Worm (Caenorhabditis elegans): ENCODE measurements around the gene clec-254.

- no peak for TF ChIP-seq ztf-23 (GFP tag; IDR thresholded peaks at IDR 0.05)
- TF ChIP-seq ref-1 (GFP tag; conservative IDR thresholded peaks at IDR 0.05): no peak
- no peak for TF ChIP-seq flt-1 (GFP tag; IDR thresholded peaks at IDR 0.05)
- TF ChIP-seq T22C8.4 (GFP tag; IDR thresholded peaks at IDR 0.05): 0 out of 2 replicates have a peak, but pooled peaks have one; percentile 12
- no peak for TF ChIP-seq cog-1 (tag; optimal IDR thresholded peaks at IDR 0.05)
- no peak for TF ChIP-seq ztf-29 (GFP tag; IDR thresholded peaks at IDR 0.05)
- TF ChIP-seq klf-2 (GFP tag; conservative IDR thresholded peaks at IDR 0.05): no peak
- TF ChIP-seq med-1 (GFP tag; optimal IDR thresholded peaks at IDR 0.05; ENCODE audit: insufficient read depth): no peak
Observed at ce11 chrV:18722510-18723299, 31.5 kb downstream of the clec-254 start.
